Fruit fly (Drosophila melanogaster) whole organism, prepupa: Measurements from ENCODE around the gene Ten-a.
A peak's percentile ranks its signal among the peaks of the same experiment; 100 is the strongest.

Experiments used
- CG1621 ChIP-seq: fragments of 200-800 bp; sonication (Bioruptor generic); optimal IDR thresholded peaks from 3 replicates; lab custom pipeline; 2018; ENCODE audit warnings: missing biosample characterization, mild to moderate bottlenecking, missing genetic modification characterization
- CG31627 ChIP-seq: fragments of 200-800 bp; sonication (Bioruptor generic); optimal IDR thresholded peaks from 3 replicates; lab custom pipeline; 2016; ENCODE audit warnings: missing biosample characterization, missing genetic modification characterization
- Ets21C ChIP-seq: fragments of 200-800 bp; sonication (Bioruptor generic); optimal IDR thresholded peaks from 3 replicates; lab custom pipeline; 2016; ENCODE audit warnings: missing biosample characterization, missing genetic modification characterization
- Ets96B ChIP-seq: fragments of 200-800 bp; optimal IDR thresholded peaks from 2 replicates; lab custom pipeline; 2019; ENCODE audit warnings: missing biosample characterization, mild to moderate bottlenecking, missing genetic modification characterization, moderate library complexity
- Hr4 ChIP-seq: fragments of 200-800 bp; sonication (Bioruptor generic); optimal IDR thresholded peaks from 3 replicates; lab custom pipeline; 2016; ENCODE audit warnings: missing biosample characterization, missing genetic modification characterization
- Met ChIP-seq: fragments of 200-800 bp; sonication (Bioruptor generic); optimal IDR thresholded peaks from 3 replicates; lab custom pipeline; 2016; ENCODE audit warnings: missing biosample characterization, missing genetic modification characterization
- Sox14 ChIP-seq: fragments of 200-800 bp; sonication (Bioruptor generic); optimal IDR thresholded peaks from 3 replicates; lab custom pipeline; 2016; ENCODE audit warnings: missing biosample characterization, missing genetic modification characterization
- fd85E ChIP-seq: fragments of 200-800 bp; sonication (Bioruptor generic); optimal IDR thresholded peaks from 3 replicates; lab custom pipeline; 2016; ENCODE audit warnings: missing biosample characterization, missing genetic modification characterization
- fkh ChIP-seq: fragments of 200-800 bp; sonication (Bioruptor generic); optimal IDR thresholded peaks from 3 replicates; lab custom pipeline; 2017; ENCODE audit warnings: missing biosample characterization, mild to moderate bottlenecking, missing genetic modification characterization, moderate library complexity
- spab ChIP-seq: fragments of 200-800 bp; sonication (Bioruptor generic); optimal IDR thresholded peaks from 2 replicates; lab custom pipeline; 2017; ENCODE audit warnings: missing biosample characterization, mild to moderate bottlenecking, missing genetic modification characterization, missing genetic modification reagents

- TF ChIP-seq fd85E (GFP tag; lab: Kevin White, UChicago) (no peak), Hr4 (GFP tag; lab: Kevin White, UChicago) (no peak), Sox14 (no peak), CG31627 (GFP tag; lab: Kevin White, UChicago) (no peak), Ets21C (GFP tag; lab: Kevin White, UChicago) (no peak), spab (GFP tag; lab: Kevin White, UChicago) (no peak), Ets96B (tag; lab: Kevin White, UChicago) (no peak), CG1621 (tag; lab: Kevin White, UChicago) (no peak), Met (GFP tag; lab: Kevin White, UChicago) (no peak), fkh (GFP tag; lab: Kevin White, UChicago) (peak; percentile 6)
These were observed 182.0 kb downstream of the Ten-a start for dm6 chrX:12225325-12225972.
